Worm (Caenorhabditis elegans) whole organism, L3 larva: ENCODE results near the gene Y9C9A.8.

Experiments used
- R02D3.7 ChIP-seq: fragments of 150-350 bp; optimal IDR thresholded peaks from 2 replicates; lab custom pipeline; 2014; ENCODE audit warnings: missing biosample characterization, missing genetic modification characterization
- ZK546.5 ChIP-seq: sonication (generic microtip); optimal IDR thresholded peaks from 2 replicates; lab custom pipeline; 2017; ENCODE audit warnings: missing biosample characterization, missing genetic modification characterization
- aly-2 ChIP-seq: fragments of 150-350 bp; optimal IDR thresholded peaks from 2 replicates; lab custom pipeline; 2014; ENCODE audit warnings: missing biosample characterization, missing genetic modification characterization
- ama-1 ChIP-seq: fragments of 150-350 bp; optimal IDR thresholded peaks from 2 replicates; lab custom pipeline; 2018
- daf-12 ChIP-seq: fragments of 150-350 bp; optimal IDR thresholded peaks from 2 replicates; lab custom pipeline; 2014; ENCODE audit warnings: missing biosample characterization, missing genetic modification reagents, missing genetic modification characterization
- fkh-2 ChIP-seq: fragments of 150-350 bp; optimal IDR thresholded peaks from 2 replicates; lab custom pipeline; 2014; ENCODE audit warnings: missing biosample characterization, missing genetic modification reagents, missing genetic modification characterization
- nhr-23 ChIP-seq: fragments of 150-350 bp; optimal IDR thresholded peaks from 2 replicates; lab custom pipeline; 2014; ENCODE audit warnings: missing biosample characterization, missing genetic modification reagents, missing genetic modification characterization
- nhr-76 ChIP-seq: fragments of 150-350 bp; sonication (generic microtip); optimal IDR thresholded peaks from 5 replicates; lab custom pipeline; 2014; ENCODE audit warnings: missing biosample characterization, missing genetic modification characterization
- pha-4 ChIP-seq: fragments of 150-350 bp; optimal IDR thresholded peaks from 2 replicates; lab custom pipeline; 2014; ENCODE audit warnings: missing biosample characterization, missing genetic modification reagents, missing genetic modification characterization
- skn-1 ChIP-seq: fragments of 150-350 bp; optimal IDR thresholded peaks from 2 replicates; lab custom pipeline; 2014; ENCODE audit warnings: missing biosample characterization, missing genetic modification characterization
- snpc-4 ChIP-seq: fragments of 150-350 bp; optimal IDR thresholded peaks from 2 replicates; lab custom pipeline; 2014; ENCODE audit warnings: missing biosample characterization, missing genetic modification characterization
- unc-62 ChIP-seq: fragments of 150-350 bp; sonication (generic microtip); optimal IDR thresholded peaks from 4 replicates; lab custom pipeline; 2014; ENCODE audit warnings: missing biosample characterization, missing genetic modification reagents, missing genetic modification characterization
- ztf-11 ChIP-seq: fragments of 150-350 bp; optimal IDR thresholded peaks from 2 replicates; lab custom pipeline; 2014; ENCODE audit warnings: missing biosample characterization, missing genetic modification characterization
- ztf-4 ChIP-seq: fragments of 150-350 bp; optimal IDR thresholded peaks from 2 replicates; lab custom pipeline; 2014; ENCODE audit warnings: missing biosample characterization, missing genetic modification characterization

ce11 chrIV:4917774-4918173 lies 12.4 kb upstream of the Y9C9A.8 start, which contains the start of gene str-158:
- no peak for TF ChIP-seq nhr-76 (tag; lab: Kevin White, UChicago)
- no peak for TF ChIP-seq fkh-2 (tag; lab: Kevin White, UChicago)
- no peak for TF ChIP-seq skn-1
- TF ChIP-seq ztf-11: no peak
- TF ChIP-seq snpc-4 (tag; lab: Kevin White, UChicago): no peak
- no peak for TF ChIP-seq ztf-4 (tag; lab: Kevin White, UChicago)
- TF ChIP-seq unc-62: no peak
- no peak for TF ChIP-seq ZK546.5
- TF ChIP-seq pha-4 (tag; lab: Kevin White, UChicago): no peak
- no peak for TF ChIP-seq R02D3.7
- TF ChIP-seq daf-12 (tag; lab: Kevin White, UChicago): no peak
- no peak for TF ChIP-seq ama-1 (lab: Kevin White, UChicago)
- no peak for TF ChIP-seq nhr-23 (tag; lab: Kevin White, UChicago)
- TF ChIP-seq aly-2 (tag; lab: Kevin White, UChicago): no peak
